Worm (Caenorhabditis elegans) whole organism, L2 larva: Measurements from ENCODE around the gene memi-2.

Experiments used
- R02D3.7 ChIP-seq: fragments of 150-350 bp; optimal IDR thresholded peaks from 2 replicates; lab custom pipeline; 2014; ENCODE audit warnings: missing biosample characterization, missing genetic modification characterization
- Y55F3AM.14 ChIP-seq: fragments of 200-800 bp; sonication (Bioruptor generic); optimal IDR thresholded peaks from 2 replicates; lab custom pipeline; 2018; ENCODE audit warnings: mild to moderate bottlenecking, missing genetic modification characterization, missing compliant biosample characterization
- ama-1 ChIP-seq: fragments of 150-350 bp; optimal IDR thresholded peaks from 2 replicates; lab custom pipeline; 2018; ENCODE audit warnings: inconsistent platforms
- dmd-4 ChIP-seq: sonication (generic microtip); optimal IDR thresholded peaks from 2 replicates; lab custom pipeline; 2017; ENCODE audit warnings: missing biosample characterization, missing genetic modification characterization
- lin-13 ChIP-seq: fragments of 150-350 bp; optimal IDR thresholded peaks from 2 replicates; lab custom pipeline; 2014; ENCODE audit warnings: missing biosample characterization, missing genetic modification reagents, missing genetic modification characterization
- nhr-237 ChIP-seq: fragments of 150-350 bp; optimal IDR thresholded peaks from 2 replicates; lab custom pipeline; 2014; ENCODE audit warnings: missing biosample characterization, missing genetic modification characterization
- sma-3 ChIP-seq: sonication (generic microtip); optimal IDR thresholded peaks from 2 replicates; lab custom pipeline; 2016; ENCODE audit warnings: missing genetic modification reagents, missing genetic modification characterization, missing compliant biosample characterization
- sma-9 ChIP-seq, 2 experiments: fragments of 150-350 bp in 1 of 2; sonication (generic microtip) in 1 of 2; optimal IDR thresholded peaks; 2 replicates each; lab custom pipeline; 2014 to 2016; ENCODE audit warnings: missing genetic modification characterization in 2 of 2, mild to moderate bottlenecking in 1 of 2, missing biosample characterization in 1 of 2, missing compliant biosample characterization in 1 of 2, missing genetic modification reagents in 1 of 2, moderate library complexity in 1 of 2
- snpc-4 ChIP-seq: fragments of 150-350 bp; optimal IDR thresholded peaks from 2 replicates; lab custom pipeline; 2014; ENCODE audit warnings: missing biosample characterization, missing genetic modification characterization
- unc-55 ChIP-seq: fragments of 150-350 bp; sonication (generic microtip); optimal IDR thresholded peaks from 3 replicates; lab custom pipeline; 2014; ENCODE audit warnings: missing biosample characterization, missing genetic modification reagents, missing genetic modification characterization
- ztf-1 ChIP-seq: fragments of 200-800 bp; sonication (Bioruptor generic); conservative IDR thresholded peaks from 2 replicates; pipeline ENCODE4 v1.3.6; 2022; ENCODE audit warnings: missing genetic modification characterization, missing compliant biosample characterization
- ztf-4 ChIP-seq: fragments of 150-350 bp; optimal IDR thresholded peaks from 2 replicates; lab custom pipeline; 2014; ENCODE audit warnings: missing biosample characterization, missing genetic modification characterization

memi-2 gene

ce11 chrIV:13353143-13353773 is 47.0 kb downstream of the memi-2 start, which contains the start of the genes rec-8 and mex-5:
rec-8 (minus strand) TSS chrIV:13353193.
mex-5 (plus strand) TSS chrIV:13353723.
- TF ChIP-seq ztf-1 = no peak
- no peak for TF ChIP-seq R02D3.7 (tag; lab: Kevin White, UChicago)
- TF ChIP-seq sma-9 (GFP tag; optimal IDR thresholded peaks at IDR 0.05; lab: Kevin White, UChicago) = no peak
- TF ChIP-seq sma-9 (tag; optimal IDR thresholded peaks at IDR 0.05; lab: Kevin White, UChicago) = no peak
- no peak for TF ChIP-seq snpc-4 (tag; lab: Kevin White, UChicago)
- no peak for TF ChIP-seq sma-3 (GFP tag; lab: Kevin White, UChicago)
- TF ChIP-seq unc-55 (GFP tag; lab: Kevin White, UChicago) = no peak
- TF ChIP-seq nhr-237 = no peak
- TF ChIP-seq ama-1 (lab: Kevin White, UChicago) = no peak
- TF ChIP-seq dmd-4 = no peak
- TF ChIP-seq ztf-4 (tag; lab: Kevin White, UChicago) = no peak
- TF ChIP-seq Y55F3AM.14 (GFP tag; lab: Kevin White, UChicago) = no peak
- no peak for TF ChIP-seq lin-13 (GFP tag; lab: Kevin White, UChicago)
